Fruit fly (Drosophila melanogaster): Measurements from ENCODE around the gene CG11342.

DNA sequence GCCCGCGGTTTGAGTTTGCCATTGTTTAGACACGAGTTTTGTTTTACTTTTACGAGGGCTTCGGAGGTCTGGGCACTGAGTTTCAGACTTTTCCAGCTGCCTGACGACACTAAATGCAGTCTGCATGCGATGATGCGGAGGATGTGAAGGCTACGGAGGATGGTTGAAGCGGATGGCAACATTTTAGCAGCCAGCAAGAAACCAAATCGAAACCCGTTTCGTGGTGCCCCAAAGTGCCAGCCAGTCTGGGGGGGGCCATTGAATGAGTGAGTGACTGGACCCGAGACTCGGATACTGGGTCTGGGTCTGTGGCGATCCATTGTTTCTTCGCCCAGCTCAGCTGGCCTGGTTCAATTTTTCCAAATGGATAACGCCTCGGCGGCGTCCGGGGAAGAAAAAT lies 17.9 kb downstream of the CG11342 start:
- no peak for TF ChIP-seq CG11617 (GFP tag; optimal IDR thresholded peaks at IDR 0.05)
- TF ChIP-seq toe (GFP tag; optimal IDR thresholded peaks at IDR 0.05), result no peak
- TF ChIP-seq Crg-1 (GFP tag; optimal IDR thresholded peaks at IDR 0.05), result no peak
- no peak for TF ChIP-seq CG14711 (tag; optimal IDR thresholded peaks at IDR 0.05)
- TF ChIP-seq cnc (optimal IDR thresholded peaks at IDR 0.05), result no peak
- TF ChIP-seq Clk (GFP tag; optimal IDR thresholded peaks at IDR 0.05), result no peak
- no peak for TF ChIP-seq CG7101 (tag; optimal IDR thresholded peaks at IDR 0.05)
- TF ChIP-seq Mnt (GFP tag; optimal IDR thresholded peaks at IDR 0.05), result no peak
- no peak for TF ChIP-seq ovo (GFP tag; optimal IDR thresholded peaks at IDR 0.05)
